Worm (Caenorhabditis elegans): ENCODE data around the gene ugt-40.

ugt-40 gene

ce11 chrV:7147370-7147769 lies 5.6 kb upstream of the ugt-40 start, which contains the start of gene ugt-38:
TSS of gene ugt-38 (minus strand) at chrV:7147470.
- no peak for TF ChIP-seq W03F9.2 (tag; optimal IDR thresholded peaks at IDR 0.05)
- no peak for TF ChIP-seq dao-5 (tag; optimal IDR thresholded peaks at IDR 0.05)
- no peak for TF ChIP-seq him-1 (tag; optimal IDR thresholded peaks at IDR 0.05)

ce11 chrV:7145250-7145850 lies 3.6 kb upstream of the ugt-40 start, which contains the start of gene ugt-37:
TSS of gene ugt-37 (minus strand) at chrV:7145318.
- TF ChIP-seq dao-5 (tag; optimal IDR thresholded peaks at IDR 0.05) (no peak), him-1 (tag; optimal IDR thresholded peaks at IDR 0.05) (no peak), W03F9.2 (tag; optimal IDR thresholded peaks at IDR 0.05) (no peak)

DNA sequence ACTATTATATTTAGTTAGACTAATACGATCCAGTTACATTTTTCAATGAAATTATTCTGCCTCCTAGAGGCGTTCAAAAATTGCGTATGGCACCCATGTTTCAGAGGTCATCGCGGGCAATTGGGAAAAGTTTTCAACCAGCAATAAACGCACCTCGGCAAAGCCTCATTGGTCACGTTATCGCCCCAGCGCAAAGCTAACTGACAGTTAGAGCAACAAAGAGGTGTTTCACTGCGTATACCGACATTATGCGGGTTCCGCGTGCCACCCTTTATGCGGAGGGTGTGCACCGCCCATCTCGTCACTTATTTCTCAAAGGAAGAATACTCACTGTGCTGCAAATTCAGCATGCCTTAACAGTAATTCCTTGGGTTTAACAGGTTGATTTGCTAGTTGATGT lies 897 bp upstream of the ugt-40 start:
- TF ChIP-seq dao-5 (tag; optimal IDR thresholded peaks at IDR 0.05) (no peak), him-1 (tag; optimal IDR thresholded peaks at IDR 0.05) (no peak), W03F9.2 (tag; optimal IDR thresholded peaks at IDR 0.05) (no peak)

ce11 chrV:7140368-7140767 lies 1.4 kb downstream of the ugt-40 start:
- no peak for TF ChIP-seq dao-5 (tag; optimal IDR thresholded peaks at IDR 0.05)
- TF ChIP-seq him-1 (tag; optimal IDR thresholded peaks at IDR 0.05), result no peak
- TF ChIP-seq W03F9.2 (tag; optimal IDR thresholded peaks at IDR 0.05), result no peak

DNA sequence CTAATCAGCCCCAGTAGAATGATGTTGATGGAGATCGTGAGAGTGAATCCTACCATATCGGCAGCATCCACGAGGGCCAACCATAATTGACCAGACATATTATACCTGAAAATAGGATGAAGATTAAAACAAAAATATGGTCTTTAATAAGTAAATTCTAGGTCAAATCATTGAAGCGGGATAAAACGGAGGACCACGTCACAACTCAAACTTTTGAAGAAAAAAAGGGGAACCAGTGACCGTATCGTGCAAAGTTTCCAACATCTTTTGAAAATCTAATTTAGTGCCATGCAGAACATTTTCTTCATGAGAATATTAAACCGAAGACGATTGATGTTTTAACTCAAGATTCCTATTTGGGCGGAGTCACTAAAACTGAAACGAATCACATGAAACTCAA lies 3.4 kb downstream of the ugt-40 start, which contains the start of gene str-112:
TSS of gene str-112 (minus strand) at position 101 of the 400 bp plus-strand sequence.
- TF ChIP-seq him-1 (tag; optimal IDR thresholded peaks at IDR 0.05) (no peak), dao-5 (tag; optimal IDR thresholded peaks at IDR 0.05) (no peak), W03F9.2 (tag; optimal IDR thresholded peaks at IDR 0.05) (no peak)

ce11 chrV:7136859-7137258 lies 4.9 kb downstream of the ugt-40 start:
- TF ChIP-seq W03F9.2 (tag; optimal IDR thresholded peaks at IDR 0.05) (no peak), him-1 (tag; optimal IDR thresholded peaks at IDR 0.05) (no peak), dao-5 (tag; optimal IDR thresholded peaks at IDR 0.05) (no peak)

- no peak for TF ChIP-seq dao-5 (tag; optimal IDR thresholded peaks at IDR 0.05)
- no peak for TF ChIP-seq W03F9.2 (tag; optimal IDR thresholded peaks at IDR 0.05)
- TF ChIP-seq him-1 (tag; optimal IDR thresholded peaks at IDR 0.05), result no peak
These were observed 7.8 kb downstream of the ugt-40 start, which contains the start of gene F10D2.16 for ce11 chrV:7133963-7134362. TSS of gene F10D2.16 (plus strand) at chrV:7134263.

ce11 chrV:7132248-7132647 lies 9.5 kb downstream of the ugt-40 start, which contains the start of gene sre-10:
TSS of gene sre-10 (plus strand) at chrV:7132548.
- TF ChIP-seq W03F9.2 (tag; optimal IDR thresholded peaks at IDR 0.05) (no peak), dao-5 (tag; optimal IDR thresholded peaks at IDR 0.05) (no peak), him-1 (tag; optimal IDR thresholded peaks at IDR 0.05) (no peak)

DNA sequence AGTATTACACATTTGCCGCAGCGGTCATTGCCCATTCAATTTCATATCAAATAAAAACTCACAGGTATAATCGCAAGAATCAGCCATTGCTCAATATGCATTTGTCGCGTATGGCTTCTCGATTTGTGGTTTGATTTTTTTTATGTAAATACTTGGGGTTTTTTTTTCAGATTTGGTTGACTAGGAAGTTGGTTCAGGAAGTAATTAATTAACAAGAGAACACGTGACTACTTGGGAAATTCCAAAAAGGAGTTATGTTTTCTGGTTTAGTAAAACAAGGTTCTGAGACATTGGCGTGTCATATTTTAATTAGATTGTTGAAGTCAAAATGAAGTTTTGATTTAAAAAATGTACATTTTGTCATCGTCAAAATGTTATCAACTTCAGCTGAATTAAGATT lies 10.8 kb downstream of the ugt-40 start, which contains the start of gene srx-36:
TSS of gene srx-36 (minus strand) at position 101 of the 400 bp plus-strand sequence.
- TF ChIP-seq W03F9.2 (tag; optimal IDR thresholded peaks at IDR 0.05) (no peak), him-1 (tag; optimal IDR thresholded peaks at IDR 0.05) (no peak), dao-5 (tag; optimal IDR thresholded peaks at IDR 0.05) (no peak)

DNA sequence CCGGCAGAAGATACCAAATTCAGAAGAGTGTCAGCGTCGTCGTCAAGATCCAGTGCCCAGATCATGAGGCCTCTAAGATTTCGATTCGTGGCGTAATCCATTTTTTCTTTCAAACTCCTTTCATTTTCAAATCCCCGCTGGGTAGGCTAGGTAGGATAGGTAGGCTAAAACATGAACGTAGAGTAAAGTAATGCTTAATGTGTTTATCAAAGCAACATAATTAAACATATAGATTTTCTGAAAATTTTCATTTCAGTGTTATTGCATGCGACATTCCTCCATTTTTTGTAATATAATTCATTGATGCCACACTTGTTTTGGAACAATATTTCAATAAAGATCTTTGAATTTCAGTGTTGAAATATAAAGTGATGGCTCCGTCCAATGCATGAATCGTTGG lies 12.3 kb downstream of the ugt-40 start, which contains the start of gene T01C4.8:
TSS of gene T01C4.8 (minus strand) at position 101 of the 400 bp plus-strand sequence.
- TF ChIP-seq W03F9.2 (tag; optimal IDR thresholded peaks at IDR 0.05) (no peak), him-1 (tag; optimal IDR thresholded peaks at IDR 0.05) (no peak), dao-5 (tag; optimal IDR thresholded peaks at IDR 0.05) (no peak)

DNA sequence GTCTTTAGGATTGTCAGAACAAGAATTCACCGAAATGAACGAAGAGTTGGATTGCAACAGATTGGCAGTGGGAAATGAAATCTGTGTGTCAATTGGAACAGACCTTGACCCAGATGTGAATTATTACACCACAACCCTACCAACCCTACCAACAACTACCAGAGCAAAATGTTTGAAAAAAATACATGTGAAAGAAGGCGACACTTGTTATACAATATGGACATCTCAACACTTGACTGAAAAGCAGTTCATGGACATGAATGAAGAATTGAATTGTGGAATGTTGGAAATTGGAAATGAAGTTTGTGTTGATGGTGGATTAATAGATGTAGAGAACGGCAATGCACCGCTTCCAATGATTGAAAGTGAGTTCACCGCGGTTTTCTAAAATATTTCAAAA lies 17.8 kb downstream of the ugt-40 start:
- TF ChIP-seq W03F9.2 (tag; optimal IDR thresholded peaks at IDR 0.05) (no peak), dao-5 (tag; optimal IDR thresholded peaks at IDR 0.05) (no peak), him-1 (tag; optimal IDR thresholded peaks at IDR 0.05) (no peak)

ce11 chrV:7123188-7123708 lies 18.5 kb downstream of the ugt-40 start, which contains the start of gene lmd-5:
TSS of gene lmd-5 (plus strand) at chrV:7123658.
- TF ChIP-seq dao-5 (tag; optimal IDR thresholded peaks at IDR 0.05) (no peak), him-1 (tag; optimal IDR thresholded peaks at IDR 0.05) (no peak), W03F9.2 (tag; optimal IDR thresholded peaks at IDR 0.05) (no peak)

ce11 chrV:7120168-7120567 lies 21.6 kb downstream of the ugt-40 start, which contains the start of gene srx-34:
TSS of gene srx-34 (minus strand) at chrV:7120268.
- TF ChIP-seq him-1 (tag; optimal IDR thresholded peaks at IDR 0.05) (no peak), W03F9.2 (tag; optimal IDR thresholded peaks at IDR 0.05) (no peak), dao-5 (tag; optimal IDR thresholded peaks at IDR 0.05) (no peak)

- no peak for TF ChIP-seq him-1 (tag; optimal IDR thresholded peaks at IDR 0.05)
- no peak for TF ChIP-seq dao-5 (tag; optimal IDR thresholded peaks at IDR 0.05)
- TF ChIP-seq W03F9.2 (tag; optimal IDR thresholded peaks at IDR 0.05), result no peak
These were observed 23.0 kb downstream of the ugt-40 start, which contains the start of gene srx-33 for ce11 chrV:7118796-7119195. TSS of gene srx-33 (minus strand) at chrV:7118896.
